Worm (Caenorhabditis elegans): Measurements from ENCODE around the gene C16D2.3.

The C16D2.3 gene

DNA sequence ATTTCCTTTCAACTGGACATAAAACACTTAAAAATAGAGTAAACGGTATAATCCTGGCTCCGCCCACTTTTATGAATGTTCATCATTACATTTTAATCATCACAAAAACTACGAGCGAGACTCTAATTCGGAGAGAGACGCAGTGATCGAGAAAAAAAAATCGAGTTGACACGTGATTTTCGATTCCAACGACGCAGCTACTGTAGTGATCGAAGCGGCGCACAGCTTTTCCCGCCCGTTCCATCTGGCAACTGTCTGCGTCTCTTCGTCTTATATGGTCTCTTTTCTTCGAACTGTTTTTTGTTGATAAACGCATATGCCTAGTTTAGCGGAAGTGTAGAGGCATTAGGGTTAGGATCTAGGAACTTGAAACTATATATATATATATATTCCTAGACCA lies 24.1 kb upstream of the C16D2.3 start (continued):
- TF ChIP-seq ceh-32 (tag; optimal IDR thresholded peaks at IDR 0.05; ENCODE audit: poor library complexity) (no peak), sdz-12 (GFP tag; optimal IDR thresholded peaks at IDR 0.05) (no peak), skn-1 (tag; optimal IDR thresholded peaks at IDR 0.05) (no peak), mes-2 (tag; optimal IDR thresholded peaks at IDR 0.05; ENCODE audit: poor library complexity, severe bottlenecking) (peak; percentile 25), Y105C5A.15 (GFP tag; IDR thresholded peaks at IDR 0.05) (no peak), unc-130 (GFP tag; optimal IDR thresholded peaks at IDR 0.05) (no peak), F10B5.3 (tag; optimal IDR thresholded peaks at IDR 0.05) (no peak), duxl-1 (tag; optimal IDR thresholded peaks at IDR 0.05; ENCODE audit: poor library complexity) (no peak), madf-9 (GFP tag; conservative IDR thresholded peaks at IDR 0.05) (no peak), nhr-48 (tag; optimal IDR thresholded peaks at IDR 0.05) (peak; percentile 73), zip-2 (tag; optimal IDR thresholded peaks at IDR 0.05) (no peak), madf-5 (GFP tag; IDR thresholded peaks at IDR 0.05) (no peak), daf-19 (GFP tag; conservative IDR thresholded peaks at IDR 0.05) (no peak), lin-39 (tag; optimal IDR thresholded peaks at IDR 0.05) (no peak), lin-38 (GFP tag; IDR thresholded peaks at IDR 0.05) (peak; percentile 35; the same call in 1 of the 2 replicates), dmd-8 (GFP tag; IDR thresholded peaks at IDR 0.05) (no peak), daf-12 (tag; optimal IDR thresholded peaks at IDR 0.05) (no peak), rbr-2 (tag; optimal IDR thresholded peaks at IDR 0.05) (no peak), set-16 (GFP tag; IDR thresholded peaks at IDR 0.05) (no peak), nhr-237 (tag; optimal IDR thresholded peaks at IDR 0.05) (no peak), ceh-82 (tag; optimal IDR thresholded peaks at IDR 0.05) (no peak), snpc-4 (tag; optimal IDR thresholded peaks at IDR 0.05) (no peak), zip-11 (GFP tag; IDR thresholded peaks at IDR 0.05) (no peak), mep-1 (tag; optimal IDR thresholded peaks at IDR 0.05) (peak; percentile 52), aha-1 (tag) (no peak), hlh-11 (tag; optimal IDR thresholded peaks at IDR 0.05) (peak; percentile 94), ztf-11 (tag; optimal IDR thresholded peaks at IDR 0.05) (no peak), daf-8 (GFP tag; IDR thresholded peaks at IDR 0.05) (no peak), mdl-1 (tag; optimal IDR thresholded peaks at IDR 0.05) (peak in 1 of 2 experiments; percentile 77), dmd-6 (GFP tag; IDR thresholded peaks at IDR 0.05) (peak; percentile 85), nhr-41 (GFP tag; IDR thresholded peaks at IDR 0.05) (0 out of 2 replicates have a peak, but pooled peaks have one; percentile 54), ztf-7 (tag; optimal IDR thresholded peaks at IDR 0.05) (no peak), ces-1 (GFP tag; optimal IDR thresholded peaks at IDR 0.05) (no peak), nhr-6 (tag; optimal IDR thresholded peaks at IDR 0.05) (no peak), saeg-2 (GFP tag; IDR thresholded peaks at IDR 0.05) (no peak), hmg-1.1 (GFP tag; IDR thresholded peaks at IDR 0.05) (peak; percentile 62), zfp-2 (tag; optimal IDR thresholded peaks at IDR 0.05) (no peak), ctbp-1 (GFP tag; IDR thresholded peaks at IDR 0.05) (no peak), ceh-44 (GFP tag; IDR thresholded peaks at IDR 0.05) (no peak), snpc-1.2 (GFP tag; IDR thresholded peaks at IDR 0.05) (no peak), nhr-25 (tag; optimal IDR thresholded peaks at IDR 0.05; ENCODE audit: borderline replicate concordance, insufficient read depth) (no peak), unc-39 (tag; optimal IDR thresholded peaks at IDR 0.05) (no peak), lin-1 (GFP tag; IDR thresholded peaks at IDR 0.05) (no peak), aly-2 (tag; optimal IDR thresholded peaks at IDR 0.05) (no peak), F37D6.2 (tag; optimal IDR thresholded peaks at IDR 0.05) (no peak), daf-16 (GFP tag; optimal IDR thresholded peaks at IDR 0.05) (peak in 1 of 2 experiments; percentile 9), daf-16 (tag; optimal IDR thresholded peaks at IDR 0.05) (peak; percentile 2), nhr-77 (tag; optimal IDR thresholded peaks at IDR 0.05) (peak; percentile 44), T20F7.1 (GFP tag; optimal IDR thresholded peaks at IDR 0.05) (peak; percentile 38), vab-7 (GFP tag; IDR thresholded peaks at IDR 0.05) (0 out of 2 replicates have a peak, but pooled peaks have one; percentile 13), ZK337.2 (GFP tag; IDR thresholded peaks at IDR 0.05) (no peak), F44E2.7 (GFP tag; IDR thresholded peaks at IDR 0.05) (no peak), fkh-10 (GFP tag; optimal IDR thresholded peaks at IDR 0.05) (no peak)
